Fruit fly (Drosophila melanogaster) whole organism, prepupa: ENCODE measurements around the gene CG1113.

Experiments
- CG10631 ChIP-seq: fragments of 200-800 bp; sonication (Bioruptor generic); optimal IDR thresholded peaks from 2 replicates; lab custom pipeline; 2016; ENCODE audit warnings: missing biosample characterization, missing genetic modification characterization
- CG10669 ChIP-seq: fragments of 200-800 bp; sonication (Bioruptor generic); optimal IDR thresholded peaks from 3 replicates; lab custom pipeline; 2018; ENCODE audit warnings: missing biosample characterization, mild to moderate bottlenecking, missing genetic modification characterization, moderate library complexity
- CG11294 ChIP-seq: fragments of 200-800 bp; sonication (Bioruptor generic); IDR thresholded peaks from 2 replicates; pipeline ENCODE4 v1.3.6; 2022; ENCODE audit warnings: missing biosample characterization, missing genetic modification characterization
- CG11762 ChIP-seq: fragments of 200-800 bp; sonication (Bioruptor generic); optimal IDR thresholded peaks from 3 replicates; lab custom pipeline; 2016; ENCODE audit warnings: missing biosample characterization, missing genetic modification characterization; ENCODE audit not compliant: insufficient read depth
- CG15336 ChIP-seq: fragments of 200-800 bp; sonication (Bioruptor generic); IDR thresholded peaks from 2 replicates; pipeline ENCODE4 v1.3.6; 2022; ENCODE audit warnings: missing biosample characterization, missing genetic modification characterization
- CG16779 ChIP-seq: fragments of 200-800 bp; sonication (Bioruptor generic); optimal IDR thresholded peaks from 3 replicates; lab custom pipeline; 2017; ENCODE audit warnings: missing biosample characterization, mild to moderate bottlenecking, missing genetic modification characterization
- CG3032 ChIP-seq: fragments of 200-800 bp; optimal IDR thresholded peaks from 2 replicates; lab custom pipeline; 2019; ENCODE audit warnings: missing biosample characterization, mild to moderate bottlenecking, missing genetic modification characterization, moderate library complexity
- CG32006 ChIP-seq: fragments of 200-800 bp; sonication (Bioruptor generic); optimal IDR thresholded peaks from 3 replicates; lab custom pipeline; 2017; ENCODE audit warnings: missing biosample characterization, mild to moderate bottlenecking, missing genetic modification characterization
- CG34406 ChIP-seq: fragments of 200-800 bp; sonication (Bioruptor generic); optimal IDR thresholded peaks from 3 replicates; lab custom pipeline; 2016; ENCODE audit warnings: missing biosample characterization, missing genetic modification characterization
- CG3919 ChIP-seq: fragments of 200-800 bp; sonication (Bioruptor generic); optimal IDR thresholded peaks from 3 replicates; lab custom pipeline; 2016; ENCODE audit warnings: missing biosample characterization, missing genetic modification characterization
- CG4318 ChIP-seq: fragments of 200-800 bp; sonication (Bioruptor generic); optimal IDR thresholded peaks from 3 replicates; lab custom pipeline; 2017; ENCODE audit warnings: missing biosample characterization, mild to moderate bottlenecking, missing genetic modification characterization
- CG6163 ChIP-seq: fragments of 200-800 bp; sonication (Bioruptor generic); IDR thresholded peaks from 3 replicates; pipeline ENCODE4 v1.3.6; 2022; ENCODE audit warnings: missing biosample characterization, missing genetic modification characterization
- CG6276 ChIP-seq: fragments of 200-800 bp; sonication (Bioruptor generic); optimal IDR thresholded peaks from 2 replicates; lab custom pipeline; 2017; ENCODE audit warnings: missing biosample characterization, mild to moderate bottlenecking, missing genetic modification characterization
- CG6808 ChIP-seq: fragments of 200-800 bp; sonication (Bioruptor generic); optimal IDR thresholded peaks from 3 replicates; lab custom pipeline; 2017; ENCODE audit warnings: missing biosample characterization, missing genetic modification characterization, mild to moderate bottlenecking, moderate library complexity, missing genetic modification reagents
- CG7368 ChIP-seq: fragments of 200-800 bp; sonication (Bioruptor generic); optimal IDR thresholded peaks from 3 replicates; lab custom pipeline; 2016; ENCODE audit warnings: missing biosample characterization, missing genetic modification characterization
- CG8119 ChIP-seq: fragments of 200-800 bp; sonication (Bioruptor generic); IDR thresholded peaks from 3 replicates; pipeline ENCODE4 v1.3.6; 2022; ENCODE audit warnings: missing biosample characterization, missing genetic modification characterization
- CG8319 ChIP-seq: fragments of 200-800 bp; sonication (Bioruptor generic); optimal IDR thresholded peaks from 3 replicates; lab custom pipeline; 2016; ENCODE audit warnings: missing biosample characterization, missing genetic modification characterization
- CG8632 ChIP-seq: fragments of 200-800 bp; sonication (Bioruptor generic); optimal IDR thresholded peaks from 3 replicates; lab custom pipeline; 2016; ENCODE audit warnings: missing biosample characterization, missing genetic modification characterization
- CG9139 ChIP-seq: fragments of 200-800 bp; sonication (Bioruptor generic); optimal IDR thresholded peaks from 3 replicates; lab custom pipeline; 2017; ENCODE audit warnings: missing biosample characterization, mild to moderate bottlenecking, missing genetic modification characterization
- Eip78C ChIP-seq: fragments of 200-800 bp; sonication (Bioruptor generic); peaks from one replicate; lab custom pipeline; 2016; ENCODE audit warnings: missing biosample characterization, missing genetic modification characterization
- Ets21C ChIP-seq: fragments of 200-800 bp; sonication (Bioruptor generic); optimal IDR thresholded peaks from 3 replicates; lab custom pipeline; 2016; ENCODE audit warnings: missing biosample characterization, missing genetic modification characterization
- Gug ChIP-seq: fragments of 200-800 bp; sonication (Bioruptor generic); IDR thresholded peaks from 2 replicates; pipeline ENCODE4 v1.3.6; 2022; ENCODE audit warnings: missing biosample characterization, missing genetic modification characterization
- Hr38 ChIP-seq: sonication (Bioruptor generic); optimal IDR thresholded peaks from 2 replicates; lab custom pipeline; 2016; ENCODE audit warnings: missing biosample characterization, missing genetic modification characterization
- Hr39 ChIP-seq: fragments of 200-800 bp; sonication (Bioruptor generic); optimal IDR thresholded peaks from 2 replicates; lab custom pipeline; 2016; ENCODE audit warnings: missing biosample characterization, missing genetic modification characterization
- Hr4 ChIP-seq: fragments of 200-800 bp; sonication (Bioruptor generic); optimal IDR thresholded peaks from 3 replicates; lab custom pipeline; 2016; ENCODE audit warnings: missing biosample characterization, missing genetic modification characterization
- Met ChIP-seq: fragments of 200-800 bp; sonication (Bioruptor generic); optimal IDR thresholded peaks from 3 replicates; lab custom pipeline; 2016; ENCODE audit warnings: missing biosample characterization, missing genetic modification characterization
- Sox102F ChIP-seq: fragments of 200-800 bp; sonication (Bioruptor generic); optimal IDR thresholded peaks from 2 replicates; lab custom pipeline; 2016; ENCODE audit warnings: missing biosample characterization, mild to moderate bottlenecking, missing genetic modification characterization
- Sox15 ChIP-seq: fragments of 200-800 bp; sonication (Bioruptor generic); optimal IDR thresholded peaks from 3 replicates; lab custom pipeline; 2016; ENCODE audit warnings: missing biosample characterization, missing genetic modification characterization
- achi ChIP-seq: fragments of 200-800 bp; sonication (Bioruptor generic); optimal IDR thresholded peaks from 3 replicates; lab custom pipeline; 2016; ENCODE audit warnings: missing biosample characterization, missing genetic modification characterization
- acj6 ChIP-seq: fragments of 200-800 bp; sonication (Bioruptor generic); optimal IDR thresholded peaks from 3 replicates; lab custom pipeline; 2016; ENCODE audit warnings: missing biosample characterization, missing genetic modification characterization
- dac ChIP-seq: fragments of 200-800 bp; sonication (Bioruptor generic); optimal IDR thresholded peaks from 2 replicates; lab custom pipeline; 2017; ENCODE audit warnings: missing biosample characterization, mild to moderate bottlenecking, missing genetic modification characterization
- dsx ChIP-seq: fragments of 200-800 bp; optimal IDR thresholded peaks from 3 replicates; lab custom pipeline; 2019; ENCODE audit warnings: missing biosample characterization, mild to moderate bottlenecking, missing genetic modification characterization, moderate library complexity; ENCODE audit not compliant: poor library complexity, severe bottlenecking
- eg ChIP-seq: fragments of 200-800 bp; sonication (Bioruptor generic); IDR thresholded peaks from 3 replicates; pipeline ENCODE4 v1.3.6; 2022; ENCODE audit warnings: missing biosample characterization, missing genetic modification characterization
- fd59A ChIP-seq: fragments of 200-800 bp; sonication (Bioruptor generic); optimal IDR thresholded peaks from 2 replicates; lab custom pipeline; 2017; ENCODE audit warnings: missing biosample characterization, mild to moderate bottlenecking, missing genetic modification characterization, missing genetic modification reagents
- fkh ChIP-seq: fragments of 200-800 bp; sonication (Bioruptor generic); optimal IDR thresholded peaks from 3 replicates; lab custom pipeline; 2017; ENCODE audit warnings: missing biosample characterization, mild to moderate bottlenecking, missing genetic modification characterization, moderate library complexity
- lz ChIP-seq: fragments of 200-800 bp; sonication (Bioruptor generic); optimal IDR thresholded peaks from 3 replicates; lab custom pipeline; 2016; ENCODE audit warnings: missing biosample characterization, missing genetic modification characterization
- net ChIP-seq: fragments of 200-800 bp; sonication (Bioruptor generic); optimal IDR thresholded peaks from 3 replicates; lab custom pipeline; 2016; ENCODE audit warnings: missing biosample characterization, missing genetic modification characterization
- salr ChIP-seq, 2 experiments: fragments of 200-800 bp; sonication (Bioruptor generic); optimal IDR thresholded peaks; 3 replicates each; lab custom pipeline; 2016 to 2018; ENCODE audit warnings: missing biosample characterization in 2 of 2, missing genetic modification characterization in 2 of 2, mild to moderate bottlenecking in 1 of 2
- spab ChIP-seq: fragments of 200-800 bp; sonication (Bioruptor generic); optimal IDR thresholded peaks from 2 replicates; lab custom pipeline; 2017; ENCODE audit warnings: missing biosample characterization, mild to moderate bottlenecking, missing genetic modification characterization, missing genetic modification reagents
- ss ChIP-seq, 2 experiments: fragments of 200-800 bp; sonication (Bioruptor generic); optimal IDR thresholded peaks; 2 replicates in 1 of 2; 3 replicates in 1 of 2; lab custom pipeline; 2017 to 2018; ENCODE audit warnings: mild to moderate bottlenecking in 2 of 2, missing biosample characterization in 2 of 2, missing genetic modification characterization in 2 of 2, moderate library complexity in 1 of 2
- topi ChIP-seq: fragments of 200-800 bp; sonication (Bioruptor generic); optimal IDR thresholded peaks from 3 replicates; lab custom pipeline; 2016; ENCODE audit warnings: missing biosample characterization, missing genetic modification characterization
- vri ChIP-seq: fragments of 200-800 bp; sonication (Bioruptor generic); optimal IDR thresholded peaks from 3 replicates; lab custom pipeline; 2016; ENCODE audit warnings: missing biosample characterization, mild to moderate bottlenecking, missing genetic modification characterization

Gene CG1113

DNA sequence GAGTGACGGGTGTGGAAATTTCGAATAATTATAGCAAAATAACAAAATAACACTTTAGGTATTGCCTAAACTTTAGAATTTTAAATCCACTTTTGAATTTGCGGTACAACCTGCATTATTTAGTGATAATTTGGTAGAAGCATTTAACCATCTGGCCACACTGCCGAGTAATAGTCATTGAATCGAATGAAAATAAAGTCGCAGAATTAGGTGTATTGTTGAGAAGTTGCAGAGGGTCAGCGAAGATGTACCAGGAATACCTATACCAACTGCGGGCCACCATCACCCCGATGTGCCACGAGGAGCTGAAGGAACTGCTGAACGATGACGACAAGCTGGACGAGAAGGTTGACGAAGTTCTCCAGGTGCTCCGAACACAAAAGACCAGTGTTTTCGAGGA lies 26.9 kb upstream of the CG1113 start, which contains the start of gene Vps37B:
TSS of gene Vps37B (plus strand) at position 134 of the 400 bp plus-strand sequence.
- TF ChIP-seq Hr38 (GFP tag; lab: Kevin White, UChicago): no peak
- TF ChIP-seq eg (GFP tag; lab: Robert Waterston, UW): no peak
- TF ChIP-seq CG6808: no peak
- TF ChIP-seq dac (GFP tag; lab: Kevin White, UChicago): no peak
- TF ChIP-seq salr (GFP tag; optimal IDR thresholded peaks at IDR 0.05; lab: Kevin White, UChicago): no peak
- no peak for TF ChIP-seq Gug (GFP tag; lab: Robert Waterston, UW)
- TF ChIP-seq vri (GFP tag; lab: Kevin White, UChicago): no peak

dm6 chr3R:5229458-5229857 lies 23.5 kb upstream of the CG1113 start:
- TF ChIP-seq CG6163: no peak
- TF ChIP-seq eg (GFP tag; lab: Robert Waterston, UW): 0 out of 3 replicates have a peak, but pooled peaks have one; percentile 31

dm6 chr3R:5231383-5232196 lies 21.4 kb upstream of the CG1113 start:
- TF ChIP-seq CG15336 (GFP tag; lab: Robert Waterston, UW) (peak; percentile 32; the same call in 1 of the 2 replicates), Hr38 (GFP tag; lab: Kevin White, UChicago) (no peak), lz (GFP tag; lab: Kevin White, UChicago) (no peak), salr (GFP tag; optimal IDR thresholded peaks at IDR 0.05; lab: Kevin White, UChicago) (no peak), CG8119 (GFP tag; lab: Robert Waterston, UW) (peak; percentile 52), CG16779 (peak; percentile 53), ss (GFP tag; optimal IDR thresholded peaks at IDR 0.05; lab: Kevin White, UChicago) (peak in 1 of 2 experiments; percentile 44)

DNA sequence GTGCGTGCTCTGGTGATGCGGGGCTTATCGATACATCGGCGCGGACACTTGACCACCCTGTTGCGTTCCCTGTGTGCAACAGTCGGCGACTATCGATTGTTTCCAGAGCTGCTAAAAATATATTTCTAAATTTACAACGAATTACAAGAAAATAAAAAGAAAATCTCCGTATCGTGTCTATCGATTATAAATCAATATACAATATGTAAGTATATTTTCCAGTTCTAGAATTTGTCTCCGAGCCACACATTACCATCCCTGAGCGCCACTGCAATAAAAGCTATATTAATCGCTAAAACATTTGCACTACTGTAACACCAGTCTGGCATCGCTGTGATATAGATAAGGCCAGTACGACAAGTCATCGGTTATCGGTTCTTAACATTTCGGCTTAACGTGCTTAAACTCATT lies 20.8 kb upstream of the CG1113 start, which contains the start of the genes Kat60 and Mms19:
TSS of gene Kat60 (minus strand) at position 13 of the 411 bp plus-strand sequence.
TSS of gene Mms19 (plus strand) at position 347 of the 411 bp plus-strand sequence.
- TF ChIP-seq acj6 (no peak), Hr4 (GFP tag; lab: Kevin White, UChicago) (peak; percentile 71), CG10669 (no peak), net (GFP tag; lab: Kevin White, UChicago) (no peak), CG11762 (GFP tag; lab: Kevin White, UChicago) (no peak), CG7368 (GFP tag; lab: Kevin White, UChicago) (no peak), fd59A (GFP tag; lab: Kevin White, UChicago) (no peak), CG10631 (GFP tag; lab: Kevin White, UChicago) (peak; percentile 65), topi (GFP tag; lab: Kevin White, UChicago) (peak; percentile 60), CG8632 (GFP tag; lab: Kevin White, UChicago) (peak; percentile 29), Sox102F (GFP tag; lab: Kevin White, UChicago) (no peak), CG9139 (GFP tag; lab: Kevin White, UChicago) (no peak), Eip78C (GFP tag; lab: Kevin White, UChicago) (peak; percentile 75), CG6808 (no peak), eg (GFP tag; lab: Robert Waterston, UW) (peak; percentile 58; the same call in 1 of the 3 replicates), CG16779 (no peak), CG34406 (GFP tag; lab: Kevin White, UChicago) (peak; percentile 16), CG3919 (GFP tag; lab: Kevin White, UChicago) (peak; percentile 43), Gug (GFP tag; lab: Robert Waterston, UW) (0 out of 2 replicates have a peak, but pooled peaks have one; percentile 23), achi (GFP tag; lab: Kevin White, UChicago) (peak; percentile 48), CG3032 (peak; percentile 57), CG32006 (GFP tag; lab: Kevin White, UChicago) (no peak), fkh (GFP tag; lab: Kevin White, UChicago) (no peak), CG6163 (no peak; the same call in 2 of the 3 replicates), dsx (GFP tag; lab: Kevin White, UChicago) (no peak), CG8119 (GFP tag; lab: Robert Waterston, UW) (no peak), Hr39 (peak; percentile 80), spab (GFP tag; lab: Kevin White, UChicago) (no peak), CG11294 (no peak; the same call in 1 of the 2 replicates), Sox15 (GFP tag; lab: Kevin White, UChicago) (peak; percentile 64), CG8319 (GFP tag; lab: Kevin White, UChicago) (no peak), CG4318 (GFP tag; lab: Kevin White, UChicago) (no peak), Hr38 (GFP tag; lab: Kevin White, UChicago) (no peak), CG6276 (GFP tag; lab: Kevin White, UChicago) (no peak), Met (GFP tag; lab: Kevin White, UChicago) (no peak), salr (GFP tag; optimal IDR thresholded peaks at IDR 0.05; lab: Kevin White, UChicago) (no peak), Ets21C (GFP tag; lab: Kevin White, UChicago) (peak; percentile 77)
